Fruit fly (Drosophila melanogaster): ENCODE data around the gene CG6015.

CG6015 gene

DNA sequence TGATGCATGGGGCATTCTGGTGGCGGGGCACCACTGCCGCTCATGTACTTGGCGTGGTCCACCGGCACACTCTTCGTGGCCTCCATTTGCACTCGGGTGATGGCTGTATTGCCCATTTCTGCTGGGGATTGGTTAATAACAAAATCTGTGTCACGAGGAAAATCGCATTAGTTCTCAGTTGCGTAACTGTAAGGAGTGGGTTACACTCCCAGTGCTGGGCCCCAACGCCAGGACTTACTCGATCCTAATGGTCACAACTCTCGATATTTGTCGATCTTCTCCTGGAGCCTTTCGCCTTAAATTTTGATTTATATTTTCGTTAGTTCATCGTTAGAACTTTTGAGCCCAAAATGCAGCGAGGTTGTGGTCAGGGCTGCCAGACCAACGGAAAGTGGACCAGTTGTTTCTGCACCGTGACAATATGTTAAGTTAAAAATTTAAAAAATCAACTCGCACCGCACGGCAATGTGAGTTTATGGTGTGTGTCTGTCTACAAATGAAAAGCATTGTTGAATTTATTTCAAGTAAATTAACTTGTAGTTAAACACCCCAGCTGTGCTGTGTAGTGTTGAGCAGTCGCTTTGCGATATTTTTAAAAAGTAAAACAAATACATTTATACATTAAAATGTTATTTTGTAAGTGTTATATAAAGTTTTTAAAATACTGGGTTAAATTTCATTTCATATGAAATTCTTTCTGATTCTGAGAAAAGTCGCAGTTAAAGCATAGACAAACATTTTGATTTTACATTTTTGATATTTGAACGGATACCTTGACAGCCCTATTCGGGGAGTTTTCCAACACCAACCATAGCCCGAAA, 7.0 kb downstream of the CG6015 start, which contains the start of the genes Cchl and ND-42:
Gene Cchl (minus strand): TSS at position 559 of the 821 bp plus-strand sequence.
Gene ND-42 (plus strand): TSS at position 788 of the 821 bp plus-strand sequence.
- peak; percentile 80 for TF ChIP-seq CG34406 (GFP tag; optimal IDR thresholded peaks at IDR 0.05)
- no peak for TF ChIP-seq CG6276 (GFP tag; optimal IDR thresholded peaks at IDR 0.05)
- TF ChIP-seq CG3032 (tag; optimal IDR thresholded peaks at IDR 0.05), result peak; percentile 81
- no peak for TF ChIP-seq CG32006 (GFP tag; optimal IDR thresholded peaks at IDR 0.05)
- TF ChIP-seq fd85E (GFP tag; optimal IDR thresholded peaks at IDR 0.05), result no peak
- TF ChIP-seq Hr4 (GFP tag; optimal IDR thresholded peaks at IDR 0.05), result no peak
- peak; percentile 79 for TF ChIP-seq lz (GFP tag; optimal IDR thresholded peaks at IDR 0.05)
- no peak for TF ChIP-seq CG9139 (GFP tag; optimal IDR thresholded peaks at IDR 0.05)
- peak; percentile 86 for TF ChIP-seq CG31627 (GFP tag; optimal IDR thresholded peaks at IDR 0.05)
- TF ChIP-seq acj6 (GFP tag; optimal IDR thresholded peaks at IDR 0.05), result peak; percentile 85
- peak; percentile 69 for TF ChIP-seq CG8319 (GFP tag; optimal IDR thresholded peaks at IDR 0.05)
- peak; percentile 81 for TF ChIP-seq eg (GFP tag; IDR thresholded peaks at IDR 0.05)
- peak; percentile 62 for TF ChIP-seq fd59A (GFP tag; optimal IDR thresholded peaks at IDR 0.05)
- peak; percentile 53 for TF ChIP-seq Lpt (GFP tag; optimal IDR thresholded peaks at IDR 0.05)
- TF ChIP-seq CG11762 (GFP tag; optimal IDR thresholded peaks at IDR 0.05; ENCODE audit: insufficient read depth), result peak; percentile 45
- peak; percentile 57 for TF ChIP-seq Ets21C (GFP tag; optimal IDR thresholded peaks at IDR 0.05)
- TF ChIP-seq CG15336 (GFP tag; IDR thresholded peaks at IDR 0.05), result peak; percentile 64
- no peak for TF ChIP-seq Met (GFP tag; optimal IDR thresholded peaks at IDR 0.05)
- TF ChIP-seq CG11902 (GFP tag; optimal IDR thresholded peaks at IDR 0.05), result peak; percentile 57
- TF ChIP-seq CG6808 (GFP tag; optimal IDR thresholded peaks at IDR 0.05), result peak; percentile 77
- peak; percentile 16 for TF ChIP-seq CG6854 (GFP tag; optimal IDR thresholded peaks at IDR 0.05)
- TF ChIP-seq fkh (GFP tag; optimal IDR thresholded peaks at IDR 0.05), result no peak
- TF ChIP-seq vri (GFP tag; optimal IDR thresholded peaks at IDR 0.05), result peak; percentile 60
- peak; percentile 80 for TF ChIP-seq achi (GFP tag; optimal IDR thresholded peaks at IDR 0.05)
- TF ChIP-seq CG11294 (GFP tag; IDR thresholded peaks at IDR 0.05), result peak; percentile 50; the same call in 1 of the 2 replicates
- peak; percentile 61 for TF ChIP-seq CG7368 (GFP tag; optimal IDR thresholded peaks at IDR 0.05)
- TF ChIP-seq Hr38 (GFP tag; optimal IDR thresholded peaks at IDR 0.05), result peak; percentile 54
- TF ChIP-seq Sox14 (GFP tag; optimal IDR thresholded peaks at IDR 0.05), result peak; percentile 75
- peak; percentile 71 for TF ChIP-seq Ets96B (tag; optimal IDR thresholded peaks at IDR 0.05)
- peak; percentile 80 for TF ChIP-seq pdm3 (GFP tag; optimal IDR thresholded peaks at IDR 0.05)
- TF ChIP-seq ss (GFP tag; optimal IDR thresholded peaks at IDR 0.05), result peak in 1 of 2 experiments; percentile 71
- no peak for TF ChIP-seq svp (GFP tag)
- peak; percentile 75 for TF ChIP-seq CG8632 (GFP tag; optimal IDR thresholded peaks at IDR 0.05)
- TF ChIP-seq CG1621 (tag; optimal IDR thresholded peaks at IDR 0.05), result no peak
- peak; percentile 80 for TF ChIP-seq CG3919 (GFP tag; optimal IDR thresholded peaks at IDR 0.05)
- TF ChIP-seq CG10669 (GFP tag; optimal IDR thresholded peaks at IDR 0.05), result no peak
- TF ChIP-seq salr (GFP tag; optimal IDR thresholded peaks at IDR 0.05), result no peak
- TF ChIP-seq OdsH (GFP tag; optimal IDR thresholded peaks at IDR 0.05), result no peak
- TF ChIP-seq Sox15 (GFP tag; optimal IDR thresholded peaks at IDR 0.05), result peak; percentile 69
- TF ChIP-seq Smox (GFP tag; optimal IDR thresholded peaks at IDR 0.05), result no peak
- TF ChIP-seq CG8119 (GFP tag; IDR thresholded peaks at IDR 0.05), result peak; percentile 68
- TF ChIP-seq Gug (GFP tag; IDR thresholded peaks at IDR 0.05), result peak; percentile 48
- peak; percentile 76 for TF ChIP-seq CG6792 (GFP tag; optimal IDR thresholded peaks at IDR 0.05)
- TF ChIP-seq CG10631 (GFP tag; optimal IDR thresholded peaks at IDR 0.05), result peak; percentile 87
- TF ChIP-seq CG6163 (GFP tag; IDR thresholded peaks at IDR 0.05), result peak; percentile 74; the same call in 2 of the 3 replicates
- TF ChIP-seq Sox102F (GFP tag; optimal IDR thresholded peaks at IDR 0.05), result no peak
- TF ChIP-seq esn (GFP tag; optimal IDR thresholded peaks at IDR 0.05), result peak; percentile 88
- peak; percentile 82 for TF ChIP-seq Eip75B (GFP tag; optimal IDR thresholded peaks at IDR 0.05)
- TF ChIP-seq Eip78C (GFP tag), result peak; percentile 95
- TF ChIP-seq CG4318 (GFP tag; optimal IDR thresholded peaks at IDR 0.05), result no peak
- TF ChIP-seq topi (GFP tag; optimal IDR thresholded peaks at IDR 0.05), result peak; percentile 79

All from whole organism, prepupa.